Fruit fly (Drosophila melanogaster): ENCODE measurements around the gene mRpL21.

The mRpL21 gene

DNA sequence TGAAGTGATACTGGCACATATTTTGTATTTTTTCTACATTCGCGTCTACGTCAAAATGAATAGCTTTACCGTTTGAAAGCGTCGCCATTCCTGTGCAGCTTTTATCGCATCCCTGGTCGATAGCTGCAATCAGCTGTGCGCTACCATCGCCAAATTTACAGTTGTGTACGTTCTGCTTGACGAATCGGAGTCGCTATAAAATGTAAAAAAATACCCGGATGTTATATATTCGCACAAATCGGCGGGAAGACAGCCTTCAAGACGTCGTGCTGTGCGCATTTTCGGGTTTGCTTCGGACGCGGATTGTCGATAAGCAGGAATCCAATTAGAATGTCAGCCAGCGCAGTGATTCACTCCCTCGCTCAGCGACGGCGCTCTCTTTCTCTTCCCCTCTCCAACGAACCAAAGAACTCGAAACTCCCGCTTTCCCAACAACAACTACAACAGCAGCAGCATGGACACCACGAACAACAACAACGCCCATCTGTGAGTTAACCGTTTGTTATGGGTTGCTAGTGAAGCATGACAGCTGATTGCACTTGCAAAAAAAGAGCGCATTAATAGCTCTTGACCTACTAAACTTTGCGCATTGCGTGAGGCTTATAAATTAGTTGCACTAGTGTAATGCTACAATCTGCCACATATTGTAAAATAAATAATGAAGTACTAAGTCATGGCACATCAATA, 39.9 kb upstream of the mRpL21 start (continued):
- TF ChIP-seq CG5180 (GFP tag; optimal IDR thresholded peaks at IDR 0.05) (no peak), CG4424 (GFP tag; optimal IDR thresholded peaks at IDR 0.05) (no peak), Aef1 (GFP tag; IDR thresholded peaks at IDR 0.05) (peak; percentile 58; the same call in 2 of the 3 replicates), ara (GFP tag; IDR thresholded peaks at IDR 0.05) (no peak), CG18262 (tag; optimal IDR thresholded peaks at IDR 0.05) (no peak), stc (GFP tag; IDR thresholded peaks at IDR 0.05) (no peak), HLHmδ (GFP tag; optimal IDR thresholded peaks at IDR 0.05) (no peak), hkb (optimal IDR thresholded peaks at IDR 0.05) (peak; percentile 86), hkb (GFP tag; IDR thresholded peaks at IDR 0.05) (no peak), ash1 (GFP tag; optimal IDR thresholded peaks at IDR 0.05) (no peak), CG1792 (GFP tag; optimal IDR thresholded peaks at IDR 0.05) (no peak), br (optimal IDR thresholded peaks at IDR 0.05) (no peak), Mes4 (GFP tag; optimal IDR thresholded peaks at IDR 0.05) (no peak), usp (GFP tag; optimal IDR thresholded peaks at IDR 0.05) (no peak), Jarid2 (GFP tag; optimal IDR thresholded peaks at IDR 0.05) (peak; percentile 69), CG1602 (GFP tag; optimal IDR thresholded peaks at IDR 0.05) (no peak), slou (GFP tag; optimal IDR thresholded peaks at IDR 0.05) (no peak), Pdp1 (GFP tag; optimal IDR thresholded peaks at IDR 0.05) (no peak), HmgZ (tag; optimal IDR thresholded peaks at IDR 0.05) (no peak), CG3163 (GFP tag; optimal IDR thresholded peaks at IDR 0.05) (peak; percentile 8), CG43689 (GFP tag; IDR thresholded peaks at IDR 0.05) (no peak), Hmr (GFP tag; optimal IDR thresholded peaks at IDR 0.05) (peak; percentile 1), CG34422 (GFP tag; IDR thresholded peaks at IDR 0.05) (0 out of 3 replicates have a peak, but pooled peaks have one; percentile 34), ttk (GFP tag; IDR thresholded peaks at IDR 0.05) (no peak), ham (GFP tag; IDR thresholded peaks at IDR 0.05) (no peak), tup (GFP tag; optimal IDR thresholded peaks at IDR 0.05) (no peak), CG16779 (GFP tag; IDR thresholded peaks at IDR 0.05) (no peak), CG16863 (GFP tag; optimal IDR thresholded peaks at IDR 0.05) (no peak), so (GFP tag; IDR thresholded peaks at IDR 0.05) (no peak; the same call in 2 of the 3 replicates), CG6813 (GFP tag; optimal IDR thresholded peaks at IDR 0.05) (no peak), Xbp1 (GFP tag; optimal IDR thresholded peaks at IDR 0.05) (no peak), CG14860 (GFP tag; IDR thresholded peaks at IDR 0.05; ENCODE audit: partially characterized antibody) (no peak), CG11504 (tag; optimal IDR thresholded peaks at IDR 0.05) (peak; percentile 10), D19A (tag; optimal IDR thresholded peaks at IDR 0.05) (no peak), HHEX (GFP tag; optimal IDR thresholded peaks at IDR 0.05) (no peak), pho (GFP tag; optimal IDR thresholded peaks at IDR 0.05) (no peak), btn (GFP tag; optimal IDR thresholded peaks at IDR 0.05) (no peak), Mad (GFP tag; optimal IDR thresholded peaks at IDR 0.05) (no peak), gt (GFP tag; IDR thresholded peaks at IDR 0.05) (no peak), Atf3 (GFP tag; optimal IDR thresholded peaks at IDR 0.05) (no peak), ab (GFP tag; optimal IDR thresholded peaks at IDR 0.05) (no peak), CG10274 (GFP tag; optimal IDR thresholded peaks at IDR 0.05) (no peak), pb (GFP tag; optimal IDR thresholded peaks at IDR 0.05) (no peak), CG10979 (tag; optimal IDR thresholded peaks at IDR 0.05) (no peak), ranshi (GFP tag; IDR thresholded peaks at IDR 0.05) (no peak), sna (GFP tag; IDR thresholded peaks at IDR 0.05; ENCODE audit: partially characterized antibody) (no peak), Rx (GFP tag; IDR thresholded peaks at IDR 0.05) (no peak), CG2116 (GFP tag; optimal IDR thresholded peaks at IDR 0.05) (peak; percentile 57), Meics (GFP tag; optimal IDR thresholded peaks at IDR 0.05) (no peak), MTF-1 (GFP tag; optimal IDR thresholded peaks at IDR 0.05; ENCODE audit: borderline replicate concordance) (no peak), pfk (GFP tag; optimal IDR thresholded peaks at IDR 0.05) (no peak), h (optimal IDR thresholded peaks at IDR 0.05) (no peak)
